Fruit fly (Drosophila melanogaster) whole organism, wandering third instar larva: ENCODE results near the gene His4r.

Experiments used
- CG9705 ChIP-seq: fragments of 200-800 bp; sonication (Bioruptor generic); optimal IDR thresholded peaks from 2 replicates; lab custom pipeline; 2018; ENCODE audit warnings: missing biosample characterization, mild to moderate bottlenecking, missing genetic modification characterization
- Dfd ChIP-seq: fragments of >200 bp; optimal IDR thresholded peaks from 2 replicates; lab custom pipeline; 2017; ENCODE audit warnings: missing biosample characterization, missing genetic modification characterization
- GATAd ChIP-seq: sonication (Bioruptor generic); optimal IDR thresholded peaks from 2 replicates; lab custom pipeline; 2016; ENCODE audit warnings: missing biosample characterization, missing genetic modification characterization
- HLH106 ChIP-seq: fragments of 200-800 bp; optimal IDR thresholded peaks from 3 replicates; lab custom pipeline; 2019; ENCODE audit warnings: missing biosample characterization, mild to moderate bottlenecking, missing genetic modification characterization, moderate library complexity
- Hnf4 ChIP-seq: fragments of 200-800 bp; sonication (Bioruptor generic); optimal IDR thresholded peaks from 2 replicates; lab custom pipeline; 2016; ENCODE audit warnings: missing biosample characterization, mild to moderate bottlenecking, missing genetic modification characterization
- Hr78 ChIP-seq: fragments of >200 bp; optimal IDR thresholded peaks from 2 replicates; lab custom pipeline; 2017; ENCODE audit warnings: missing biosample characterization, missing genetic modification characterization
- Hr83 ChIP-seq: fragments of 200-300 bp; sonication (Bioruptor generic); optimal IDR thresholded peaks from 2 replicates; lab custom pipeline; 2016; ENCODE audit warnings: missing biosample characterization, mild to moderate bottlenecking, missing genetic modification characterization, moderate library complexity; ENCODE audit not compliant: poor library complexity, severe bottlenecking
- Jra ChIP-seq: sonication (Bioruptor generic); optimal IDR thresholded peaks from 2 replicates; lab custom pipeline; 2016; ENCODE audit warnings: missing biosample characterization, missing genetic modification characterization
- Mio ChIP-seq: sonication (Bioruptor generic); optimal IDR thresholded peaks from 2 replicates; lab custom pipeline; 2016; ENCODE audit warnings: missing biosample characterization, missing genetic modification characterization
- Myc ChIP-seq: fragments of >200 bp; optimal IDR thresholded peaks from 2 replicates; lab custom pipeline; 2017
- OdsH ChIP-seq: fragments of 200-800 bp; sonication (Bioruptor generic); optimal IDR thresholded peaks from 2 replicates; lab custom pipeline; 2016; ENCODE audit warnings: missing biosample characterization, mild to moderate bottlenecking, missing genetic modification characterization
- Rel ChIP-seq, 2 experiments: fragments of 200-800 bp; sonication (Bioruptor generic) in 1 of 2; optimal IDR thresholded peaks; 2 replicates in 1 of 2; 3 replicates in 1 of 2; lab custom pipeline; 2016 to 2019; ENCODE audit warnings: mild to moderate bottlenecking in 2 of 2, missing biosample characterization in 2 of 2, missing genetic modification characterization in 2 of 2, moderate library complexity in 1 of 2
- Sp1 ChIP-seq: fragments of 200-800 bp; sonication (Bioruptor generic); optimal IDR thresholded peaks from 3 replicates; lab custom pipeline; 2019; ENCODE audit warnings: missing biosample characterization, mild to moderate bottlenecking, missing genetic modification characterization, moderate library complexity
- Vsx2 ChIP-seq: fragments of 200-300, 225-300 bp; sonication (Bioruptor generic); optimal IDR thresholded peaks from 2 replicates; lab custom pipeline; 2018; ENCODE audit warnings: missing biosample characterization, missing genetic modification characterization; ENCODE audit not compliant: partially characterized antibody
- br ChIP-seq: fragments of 200-800 bp; sonication (Bioruptor generic); optimal IDR thresholded peaks from 2 replicates; lab custom pipeline; 2016; ENCODE audit warnings: missing biosample characterization, missing genetic modification characterization
- brk ChIP-seq: fragments of 200-800 bp; sonication (Bioruptor generic); optimal IDR thresholded peaks from 2 replicates; lab custom pipeline; 2016; ENCODE audit warnings: missing biosample characterization, mild to moderate bottlenecking, missing genetic modification characterization
- dl ChIP-seq, 2 experiments: fragments of 175-275, 200-275 bp in 1 of 2; fragments of 200-275 bp in 1 of 2; sonication (Bioruptor generic); optimal IDR thresholded peaks; lab custom pipeline; 2018; ENCODE audit warnings: mild to moderate bottlenecking in 2 of 2, missing biosample characterization in 2 of 2, missing genetic modification characterization in 2 of 2, moderate library complexity in 2 of 2; ENCODE audit not compliant: partially characterized antibody in 2 of 2, insufficient read depth in 1 of 2
- dmrt93B ChIP-seq: fragments of 200-800 bp; sonication (Bioruptor generic); optimal IDR thresholded peaks from 2 replicates; lab custom pipeline; 2018; ENCODE audit warnings: missing biosample characterization, mild to moderate bottlenecking, missing genetic modification characterization
- dsf ChIP-seq: sonication (Bioruptor generic); optimal IDR thresholded peaks from 2 replicates; lab custom pipeline; 2016; ENCODE audit warnings: missing biosample characterization, missing genetic modification characterization, borderline replicate concordance
- ey ChIP-seq: fragments of 200-800 bp; sonication (Bioruptor generic); optimal IDR thresholded peaks from 2 replicates; lab custom pipeline; 2016; ENCODE audit warnings: missing biosample characterization, missing genetic modification characterization
- foxo ChIP-seq, 2 experiments: fragments of 200-800 bp; sonication (Bioruptor generic); optimal IDR thresholded peaks; 2 replicates in 1 of 2; 3 replicates in 1 of 2; lab custom pipeline; 2016 to 2017; ENCODE audit warnings: missing biosample characterization in 2 of 2, missing genetic modification characterization in 2 of 2
- fru ChIP-seq: fragments of 200-800 bp; sonication (Bioruptor generic); optimal IDR thresholded peaks from 3 replicates; lab custom pipeline; 2016; ENCODE audit warnings: missing biosample characterization, mild to moderate bottlenecking, missing genetic modification characterization
- h ChIP-seq: fragments of 200-800 bp; sonication (Bioruptor generic); optimal IDR thresholded peaks from 3 replicates; lab custom pipeline; 2016; ENCODE audit warnings: missing biosample characterization, mild to moderate bottlenecking, missing genetic modification characterization
- jim ChIP-seq: fragments of 175-275, 200-325 bp; sonication (Bioruptor generic); optimal IDR thresholded peaks from 2 replicates; lab custom pipeline; 2016; ENCODE audit warnings: missing biosample characterization, mild to moderate bottlenecking, missing genetic modification characterization
- lola ChIP-seq: fragments of >200 bp; optimal IDR thresholded peaks from 2 replicates; lab custom pipeline; 2017; ENCODE audit warnings: missing biosample characterization, missing genetic modification characterization
- pan ChIP-seq: fragments of >200 bp; optimal IDR thresholded peaks from 2 replicates; lab custom pipeline; 2017
- psq ChIP-seq: fragments of 200-800 bp; sonication (Bioruptor generic); optimal IDR thresholded peaks from 3 replicates; lab custom pipeline; 2017; ENCODE audit warnings: missing biosample characterization, mild to moderate bottlenecking, missing genetic modification characterization, moderate library complexity
- rgr ChIP-seq: fragments of 200-800 bp; sonication (Bioruptor generic); optimal IDR thresholded peaks from 3 replicates; lab custom pipeline; 2016; ENCODE audit warnings: missing biosample characterization, mild to moderate bottlenecking, missing genetic modification characterization
- sv ChIP-seq: fragments of 200-800 bp; sonication (Bioruptor generic); optimal IDR thresholded peaks from 3 replicates; lab custom pipeline; 2016; ENCODE audit warnings: missing biosample characterization, missing genetic modification characterization
- tai ChIP-seq: sonication (Bioruptor generic); optimal IDR thresholded peaks from 2 replicates; lab custom pipeline; 2016; ENCODE audit warnings: missing biosample characterization, missing genetic modification characterization
- woc ChIP-seq: sonication (Bioruptor generic); optimal IDR thresholded peaks from 2 replicates; lab custom pipeline; 2016; ENCODE audit warnings: missing biosample characterization, mild to moderate bottlenecking, missing genetic modification characterization

His4r gene

dm6 chr3R:14590753-14591535 is 34.6 kb upstream of the His4r start:
- TF ChIP-seq Hr78 (GFP tag; lab: Kevin White, UChicago) (no peak), sv (GFP tag; lab: Kevin White, UChicago) (peak; percentile 41), Vsx2 (GFP tag; lab: Kevin White, UChicago) (no peak), GATAd (GFP tag; lab: Kevin White, UChicago) (no peak), brk (GFP tag; lab: Kevin White, UChicago) (no peak), ey (GFP tag; lab: Kevin White, UChicago) (no peak), woc (no peak), pan (peak; percentile 76), Myc (lab: Kevin White, UChicago) (no peak), HLH106 (tag; lab: Kevin White, UChicago) (peak; percentile 14), psq (GFP tag; lab: Kevin White, UChicago) (peak; percentile 18), Sp1 (GFP tag; lab: Kevin White, UChicago) (no peak), OdsH (GFP tag; lab: Kevin White, UChicago) (peak; percentile 20), Dfd (GFP tag; lab: Kevin White, UChicago) (no peak), jim (GFP tag; lab: Kevin White, UChicago) (no peak), foxo (GFP tag; optimal IDR thresholded peaks at IDR 0.05; lab: Kevin White, UChicago) (peak in 1 of 2 experiments; percentile 32), rgr (GFP tag; lab: Kevin White, UChicago) (peak; percentile 15), Hr83 (GFP tag; lab: Kevin White, UChicago) (no peak), CG9705 (GFP tag; lab: Kevin White, UChicago) (no peak), Hnf4 (GFP tag; lab: Kevin White, UChicago) (no peak), br (GFP tag; lab: Kevin White, UChicago) (no peak), Rel (GFP tag; optimal IDR thresholded peaks at IDR 0.05; lab: Kevin White, UChicago) (no peak), Rel (tag; optimal IDR thresholded peaks at IDR 0.05; lab: Kevin White, UChicago) (no peak), dl (GFP tag; optimal IDR thresholded peaks at IDR 0.05; lab: Kevin White, UChicago; ENCODE audit: insufficient read depth in 1 of 2, partially characterized antibody in 2 of 2) (no peak), h (GFP tag; lab: Kevin White, UChicago) (peak; percentile 17)

- TF ChIP-seq psq (GFP tag; lab: Kevin White, UChicago) (no peak), Jra (GFP tag; lab: Kevin White, UChicago) (no peak), fru (GFP tag; lab: Kevin White, UChicago) (peak; percentile 10), tai (GFP tag; lab: Kevin White, UChicago) (no peak), foxo (GFP tag; optimal IDR thresholded peaks at IDR 0.05; lab: Kevin White, UChicago) (peak in 1 of 2 experiments; percentile 18), Hr83 (GFP tag; lab: Kevin White, UChicago) (no peak), dsf (GFP tag; lab: Kevin White, UChicago) (no peak), HLH106 (tag; lab: Kevin White, UChicago) (peak; percentile 5), br (GFP tag; lab: Kevin White, UChicago) (no peak)
These were observed 27.6 kb upstream of the His4r start for dm6 chr3R:14597935-14598424.

dm6 chr3R:14608892-14609692 is 16.5 kb upstream of the His4r start, which contains the start of gene CG14853:
TSS of gene CG14853 (plus strand) at chr3R:14609642.
- peak; percentile 30 for TF ChIP-seq OdsH (GFP tag; lab: Kevin White, UChicago)
- TF ChIP-seq Sp1 (GFP tag; lab: Kevin White, UChicago): peak; percentile 44
- TF ChIP-seq lola (GFP tag; lab: Kevin White, UChicago): no peak
- TF ChIP-seq dmrt93B (GFP tag; lab: Kevin White, UChicago): no peak
- TF ChIP-seq foxo (GFP tag; optimal IDR thresholded peaks at IDR 0.05; lab: Kevin White, UChicago): no peak
- no peak for TF ChIP-seq Mio
- peak; percentile 18 for TF ChIP-seq psq (GFP tag; lab: Kevin White, UChicago)
- no peak for TF ChIP-seq Rel (GFP tag; optimal IDR thresholded peaks at IDR 0.05; lab: Kevin White, UChicago)
- no peak for TF ChIP-seq Rel (tag; optimal IDR thresholded peaks at IDR 0.05; lab: Kevin White, UChicago)
- TF ChIP-seq HLH106 (tag; lab: Kevin White, UChicago): peak; percentile 56
- TF ChIP-seq fru (GFP tag; lab: Kevin White, UChicago): no peak
- TF ChIP-seq rgr (GFP tag; lab: Kevin White, UChicago): peak; percentile 48
- TF ChIP-seq Dfd (GFP tag; lab: Kevin White, UChicago): no peak
- no peak for TF ChIP-seq CG9705 (GFP tag; lab: Kevin White, UChicago)
